Fruit fly (Drosophila melanogaster): ENCODE measurements around the gene CG32448.

dm6 chr3L:21844488-21844887 is 16.2 kb upstream of the CG32448 start, which contains the start of gene mub:
- TF ChIP-seq ey (GFP tag; optimal IDR thresholded peaks at IDR 0.05), result no peak
- TF ChIP-seq jim (GFP tag; optimal IDR thresholded peaks at IDR 0.05), result no peak
- no peak for TF ChIP-seq lola (GFP tag; optimal IDR thresholded peaks at IDR 0.05)
- TF ChIP-seq Hr78 (GFP tag; optimal IDR thresholded peaks at IDR 0.05), result no peak
- TF ChIP-seq rgr (GFP tag; optimal IDR thresholded peaks at IDR 0.05), result no peak
- TF ChIP-seq GATAd (GFP tag; optimal IDR thresholded peaks at IDR 0.05), result no peak
- TF ChIP-seq h (GFP tag; optimal IDR thresholded peaks at IDR 0.05), result no peak
- TF ChIP-seq dsf (GFP tag; optimal IDR thresholded peaks at IDR 0.05; ENCODE audit: borderline replicate concordance), result no peak
- TF ChIP-seq br (GFP tag; optimal IDR thresholded peaks at IDR 0.05), result no peak
- TF ChIP-seq psq (GFP tag; optimal IDR thresholded peaks at IDR 0.05), result no peak
- TF ChIP-seq Dfd (GFP tag; optimal IDR thresholded peaks at IDR 0.05), result no peak
- no peak for TF ChIP-seq fru (GFP tag; optimal IDR thresholded peaks at IDR 0.05)
- TF ChIP-seq brk (GFP tag; optimal IDR thresholded peaks at IDR 0.05), result no peak
- TF ChIP-seq Abd-B (GFP tag; optimal IDR thresholded peaks at IDR 0.05), result no peak
